Worm (Caenorhabditis elegans): ENCODE results near the gene F59A1.11.

F59A1.11 gene

ce11 chrV:17658824-17659223 is 7.0 kb downstream of the F59A1.11 start:
- TF ChIP-seq hmbx-1 (tag; optimal IDR thresholded peaks at IDR 0.05) (no peak), tbx-37 (GFP tag; conservative IDR thresholded peaks at IDR 0.05) (no peak), ceh-36 (tag; optimal IDR thresholded peaks at IDR 0.05) (no peak), scrt-1 (GFP tag; IDR thresholded peaks at IDR 0.05) (no peak), flt-1 (GFP tag; IDR thresholded peaks at IDR 0.05) (no peak), ets-7 (tag; optimal IDR thresholded peaks at IDR 0.05) (no peak), tra-4 (tag; optimal IDR thresholded peaks at IDR 0.05) (no peak), pes-1 (GFP tag; IDR thresholded peaks at IDR 0.05) (no peak), hmg-4 (GFP tag; optimal IDR thresholded peaks at IDR 0.05) (no peak), tbx-11 (GFP tag; IDR thresholded peaks at IDR 0.05) (no peak), aly-1 (tag; optimal IDR thresholded peaks at IDR 0.05) (no peak), ama-1 (optimal IDR thresholded peaks at IDR 0.05) (no peak), ceh-13 (GFP tag; optimal IDR thresholded peaks at IDR 0.05) (no peak), hnd-1 (tag; optimal IDR thresholded peaks at IDR 0.05) (no peak), sea-1 (GFP tag; conservative IDR thresholded peaks at IDR 0.05) (no peak), F13C5.2 (tag; optimal IDR thresholded peaks at IDR 0.05) (no peak), B0310.2 (tag; optimal IDR thresholded peaks at IDR 0.05) (no peak)

ce11 chrV:17655205-17655604 is 10.6 kb downstream of the F59A1.11 start:
- no peak for TF ChIP-seq B0310.2 (tag; optimal IDR thresholded peaks at IDR 0.05)
- no peak for TF ChIP-seq aly-1 (tag; optimal IDR thresholded peaks at IDR 0.05)
- TF ChIP-seq pes-1 (GFP tag; IDR thresholded peaks at IDR 0.05), result no peak
- TF ChIP-seq hnd-1 (tag; optimal IDR thresholded peaks at IDR 0.05), result no peak
- TF ChIP-seq flt-1 (GFP tag; IDR thresholded peaks at IDR 0.05), result no peak
- no peak for TF ChIP-seq tbx-11 (GFP tag; IDR thresholded peaks at IDR 0.05)
- no peak for TF ChIP-seq ceh-13 (GFP tag; optimal IDR thresholded peaks at IDR 0.05)
- TF ChIP-seq tra-4 (tag; optimal IDR thresholded peaks at IDR 0.05), result no peak
- no peak for TF ChIP-seq F13C5.2 (tag; optimal IDR thresholded peaks at IDR 0.05)
- TF ChIP-seq tbx-37 (GFP tag; conservative IDR thresholded peaks at IDR 0.05), result no peak
- TF ChIP-seq scrt-1 (GFP tag; IDR thresholded peaks at IDR 0.05), result no peak
- TF ChIP-seq ceh-36 (tag; optimal IDR thresholded peaks at IDR 0.05), result no peak
- no peak for TF ChIP-seq hmbx-1 (tag; optimal IDR thresholded peaks at IDR 0.05)
- TF ChIP-seq hmg-4 (GFP tag; optimal IDR thresholded peaks at IDR 0.05), result no peak
- no peak for TF ChIP-seq ama-1 (optimal IDR thresholded peaks at IDR 0.05)
- TF ChIP-seq ets-7 (tag; optimal IDR thresholded peaks at IDR 0.05), result no peak

- TF ChIP-seq ets-7 (tag; optimal IDR thresholded peaks at IDR 0.05) (no peak), B0310.2 (tag; optimal IDR thresholded peaks at IDR 0.05) (no peak), scrt-1 (GFP tag; IDR thresholded peaks at IDR 0.05) (no peak), tbx-11 (GFP tag; IDR thresholded peaks at IDR 0.05) (no peak), F13C5.2 (tag; optimal IDR thresholded peaks at IDR 0.05) (no peak), aly-1 (tag; optimal IDR thresholded peaks at IDR 0.05) (no peak), ama-1 (optimal IDR thresholded peaks at IDR 0.05) (no peak), pes-1 (GFP tag; IDR thresholded peaks at IDR 0.05) (no peak), tra-4 (tag; optimal IDR thresholded peaks at IDR 0.05) (no peak), hnd-1 (tag; optimal IDR thresholded peaks at IDR 0.05) (no peak), sea-1 (GFP tag; conservative IDR thresholded peaks at IDR 0.05) (no peak), ceh-36 (tag; optimal IDR thresholded peaks at IDR 0.05) (no peak), ceh-13 (GFP tag; optimal IDR thresholded peaks at IDR 0.05) (no peak), flt-1 (GFP tag; IDR thresholded peaks at IDR 0.05) (no peak), hmbx-1 (tag; optimal IDR thresholded peaks at IDR 0.05) (no peak), tbx-37 (GFP tag; conservative IDR thresholded peaks at IDR 0.05) (no peak), hmg-4 (GFP tag; optimal IDR thresholded peaks at IDR 0.05) (no peak)
Observed at ce11 chrV:17650427-17650826, 15.4 kb downstream of the F59A1.11 start, which contains the start of gene fbxa-192. TSS of gene fbxa-192 (minus strand) at chrV:17650527.

ce11 chrV:17628566-17628965 is 37.2 kb downstream of the F59A1.11 start, which contains the start of gene F57G4.10:
TSS of gene F57G4.10 (plus strand) at chrV:17628866.
- TF ChIP-seq flt-1 (GFP tag; IDR thresholded peaks at IDR 0.05) (no peak), ceh-13 (GFP tag; optimal IDR thresholded peaks at IDR 0.05) (no peak), F13C5.2 (tag; optimal IDR thresholded peaks at IDR 0.05) (no peak), pes-1 (GFP tag; IDR thresholded peaks at IDR 0.05) (no peak), ceh-36 (tag; optimal IDR thresholded peaks at IDR 0.05) (no peak), scrt-1 (GFP tag; IDR thresholded peaks at IDR 0.05) (no peak), hmbx-1 (tag; optimal IDR thresholded peaks at IDR 0.05) (no peak)

ce11 chrV:17624906-17625305 is 40.9 kb downstream of the F59A1.11 start, which contains the start of gene F57G4.11:
TSS of gene F57G4.11 (plus strand) at chrV:17625206.
- TF ChIP-seq tbx-11 (GFP tag; IDR thresholded peaks at IDR 0.05) (no peak), pes-1 (GFP tag; IDR thresholded peaks at IDR 0.05) (no peak), scrt-1 (GFP tag; IDR thresholded peaks at IDR 0.05) (no peak), ets-7 (tag; optimal IDR thresholded peaks at IDR 0.05) (no peak), ama-1 (optimal IDR thresholded peaks at IDR 0.05) (no peak), sea-1 (GFP tag; conservative IDR thresholded peaks at IDR 0.05) (no peak)

- TF ChIP-seq ama-1 (optimal IDR thresholded peaks at IDR 0.05) (no peak), ets-7 (tag; optimal IDR thresholded peaks at IDR 0.05) (no peak), F13C5.2 (tag; optimal IDR thresholded peaks at IDR 0.05) (no peak), pes-1 (GFP tag; IDR thresholded peaks at IDR 0.05) (no peak), tra-4 (tag; optimal IDR thresholded peaks at IDR 0.05) (no peak)
Observed at ce11 chrV:17623230-17623629, 42.6 kb downstream of the F59A1.11 start, which contains the start of gene F57G4.1. TSS of gene F57G4.1 (plus strand) at chrV:17623530.

ce11 chrV:17620266-17620665 is 45.5 kb downstream of the F59A1.11 start, which contains the start of gene Y6G8.8:
TSS of gene Y6G8.8 (plus strand) at chrV:17620566.
- TF ChIP-seq B0310.2 (tag; optimal IDR thresholded peaks at IDR 0.05), result no peak
- no peak for TF ChIP-seq scrt-1 (GFP tag; IDR thresholded peaks at IDR 0.05)
- TF ChIP-seq ceh-13 (GFP tag; optimal IDR thresholded peaks at IDR 0.05), result no peak
- no peak for TF ChIP-seq ets-7 (tag; optimal IDR thresholded peaks at IDR 0.05)
- no peak for TF ChIP-seq flt-1 (GFP tag; IDR thresholded peaks at IDR 0.05)
- TF ChIP-seq ceh-36 (tag; optimal IDR thresholded peaks at IDR 0.05), result no peak
- no peak for TF ChIP-seq F13C5.2 (tag; optimal IDR thresholded peaks at IDR 0.05)
- no peak for TF ChIP-seq hnd-1 (tag; optimal IDR thresholded peaks at IDR 0.05)
- no peak for TF ChIP-seq aly-1 (tag; optimal IDR thresholded peaks at IDR 0.05)
- no peak for TF ChIP-seq hmbx-1 (tag; optimal IDR thresholded peaks at IDR 0.05)
- TF ChIP-seq pes-1 (GFP tag; IDR thresholded peaks at IDR 0.05), result no peak
- TF ChIP-seq tbx-11 (GFP tag; IDR thresholded peaks at IDR 0.05), result no peak
- no peak for TF ChIP-seq tra-4 (tag; optimal IDR thresholded peaks at IDR 0.05)
- no peak for TF ChIP-seq hmg-4 (GFP tag; optimal IDR thresholded peaks at IDR 0.05)

Data from whole organism, early embryonic.